Fruit fly (Drosophila melanogaster): ENCODE results near the gene CG17776.
A peak's percentile ranks its signal among the peaks of the same experiment; 100 is the strongest.

Gene CG17776

DNA sequence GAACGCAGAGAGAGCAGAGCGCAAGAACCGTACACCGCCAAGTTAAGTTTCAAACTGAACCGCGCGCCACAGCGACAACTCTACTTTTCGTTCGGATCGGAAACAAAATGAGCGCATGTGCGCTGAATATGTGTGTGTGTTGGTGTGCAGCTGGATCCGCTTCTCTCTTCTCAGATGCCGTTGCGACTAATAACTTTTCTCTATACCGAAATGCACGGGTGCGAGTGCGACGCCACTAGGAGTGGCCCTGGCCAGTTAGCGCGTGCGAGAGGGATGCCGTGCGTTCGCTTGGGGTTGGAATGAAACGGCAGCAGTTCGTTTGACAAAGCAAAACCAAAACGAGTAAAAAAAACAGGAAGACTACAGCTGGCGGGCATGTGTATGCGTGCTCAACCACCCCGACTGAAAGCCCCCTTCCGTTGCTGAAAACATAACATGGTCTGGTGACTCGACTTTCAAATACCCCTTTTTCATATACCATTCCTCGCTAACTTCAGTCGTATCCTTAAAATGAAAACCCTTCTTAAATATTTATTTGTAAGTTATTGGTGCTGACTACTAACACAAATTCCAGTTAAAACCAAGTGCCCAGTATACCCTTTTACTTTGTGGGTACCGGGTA, 47.6 kb upstream of the CG17776 start (continued):
- TF ChIP-seq CG11085 (GFP tag; IDR thresholded peaks at IDR 0.05): peak; percentile 100
- TF ChIP-seq CG2875 (GFP tag; optimal IDR thresholded peaks at IDR 0.05): peak; percentile 100
- peak; percentile 100 for TF ChIP-seq Xbp1 (GFP tag; optimal IDR thresholded peaks at IDR 0.05)
- peak; percentile 89 for TF ChIP-seq CG7928 (GFP tag; optimal IDR thresholded peaks at IDR 0.05)
- TF ChIP-seq CG12071 (GFP tag; optimal IDR thresholded peaks at IDR 0.05): peak; percentile 100
- TF ChIP-seq Elba2 (GFP tag; optimal IDR thresholded peaks at IDR 0.05): peak; percentile 100
- TF ChIP-seq CG10267 (tag; optimal IDR thresholded peaks at IDR 0.05): peak; percentile 99
- TF ChIP-seq CG2116 (GFP tag; optimal IDR thresholded peaks at IDR 0.05): peak; percentile 87
- peak; percentile 99 for TF ChIP-seq CG9876 (GFP tag; optimal IDR thresholded peaks at IDR 0.05)
- TF ChIP-seq Ada2b (GFP tag; IDR thresholded peaks at IDR 0.05): peak; percentile 100
- TF ChIP-seq CG8478 (optimal IDR thresholded peaks at IDR 0.05): peak; percentile 95
- peak; percentile 100 for TF ChIP-seq CG6175 (GFP tag; IDR thresholded peaks at IDR 0.05)
- TF ChIP-seq HHEX (GFP tag; optimal IDR thresholded peaks at IDR 0.05): peak; percentile 100
- TF ChIP-seq NK7.1 (GFP tag; optimal IDR thresholded peaks at IDR 0.05): peak; percentile 100
- peak; percentile 100 for TF ChIP-seq fd102C (GFP tag; optimal IDR thresholded peaks at IDR 0.05)
- peak; percentile 100 for TF ChIP-seq CG3726 (GFP tag; IDR thresholded peaks at IDR 0.05)
- peak; percentile 100 for TF ChIP-seq CG15011 (GFP tag; optimal IDR thresholded peaks at IDR 0.05)
- peak; percentile 99 for TF ChIP-seq scrt (GFP tag; optimal IDR thresholded peaks at IDR 0.05)
- TF ChIP-seq CG9932 (GFP tag; IDR thresholded peaks at IDR 0.05): peak; percentile 100
- TF ChIP-seq ase (GFP tag; IDR thresholded peaks at IDR 0.05): peak; percentile 100
- peak; percentile 100 for TF ChIP-seq Xrp1 (GFP tag; IDR thresholded peaks at IDR 0.05)
- TF ChIP-seq GATAe (GFP tag; conservative IDR thresholded peaks at IDR 0.05): peak; percentile 100
- TF ChIP-seq Usf (GFP tag; optimal IDR thresholded peaks at IDR 0.05): peak; percentile 100
- TF ChIP-seq CG7839 (tag; optimal IDR thresholded peaks at IDR 0.05): peak; percentile 100
- peak; percentile 79 for TF ChIP-seq CG31441 (GFP tag; IDR thresholded peaks at IDR 0.05)
- TF ChIP-seq luna (GFP tag; optimal IDR thresholded peaks at IDR 0.05): peak; percentile 99
- peak in 1 of 3 experiments; percentile 100 for TF ChIP-seq lola (GFP tag; optimal IDR thresholded peaks at IDR 0.05)
- TF ChIP-seq CG32772 (GFP tag; IDR thresholded peaks at IDR 0.05): peak; percentile 100
- peak; percentile 100 for TF ChIP-seq CG17328 (GFP tag; IDR thresholded peaks at IDR 0.05)
- TF ChIP-seq NfI (GFP tag; optimal IDR thresholded peaks at IDR 0.05): peak; percentile 100
- peak; percentile 100 for TF ChIP-seq C15 (GFP tag; IDR thresholded peaks at IDR 0.05)
- TF ChIP-seq Hr51 (GFP tag; optimal IDR thresholded peaks at IDR 0.05): peak; percentile 100
- TF ChIP-seq jumu (GFP tag; optimal IDR thresholded peaks at IDR 0.05): peak; percentile 100
- TF ChIP-seq zen (tag; optimal IDR thresholded peaks at IDR 0.05): peak; percentile 100
- peak; percentile 97; the same call in 3 of the 4 replicates for TF ChIP-seq chinmo (GFP tag; IDR thresholded peaks at IDR 0.05; ENCODE audit: partially characterized antibody)
- TF ChIP-seq CG2712 (tag; optimal IDR thresholded peaks at IDR 0.05): peak; percentile 100
- peak; percentile 100 for TF ChIP-seq HLH54F (GFP tag; optimal IDR thresholded peaks at IDR 0.05)
- TF ChIP-seq CG6254 (GFP tag; optimal IDR thresholded peaks at IDR 0.05): peak; percentile 98
- TF ChIP-seq Med (GFP tag): peak; percentile 100
